Fruit fly (Drosophila melanogaster) whole organism, embryonic: Measurements from ENCODE around the gene Oatp74D.

Source experiments
- CG11247 ChIP-seq: fragments of 200-800 bp; sonication (Bioruptor generic); IDR thresholded peaks from 2 replicates; pipeline ENCODE4 v1.3.6; 2022; ENCODE audit warnings: missing biosample characterization, missing genetic modification characterization
- CG12155 ChIP-seq: fragments of 200-800 bp; sonication (Bioruptor generic); optimal IDR thresholded peaks from 3 replicates; lab custom pipeline; 2016; ENCODE audit warnings: missing biosample characterization, missing genetic modification characterization
- CG12769 ChIP-seq: fragments of 200-800 bp; sonication (Bioruptor generic); optimal IDR thresholded peaks from 2 replicates; lab custom pipeline; 2019; ENCODE audit warnings: missing biosample characterization, mild to moderate bottlenecking, missing genetic modification characterization, moderate library complexity
- CG14014 ChIP-seq: fragments of 200-800 bp; sonication (Bioruptor generic); IDR thresholded peaks from 2 replicates; pipeline ENCODE4 v1.3.6; 2022; ENCODE audit warnings: missing biosample characterization, missing genetic modification characterization
- CG1529 ChIP-seq: fragments of 200-800 bp; sonication (Bioruptor generic); optimal IDR thresholded peaks from 3 replicates; lab custom pipeline; 2018; ENCODE audit warnings: missing biosample characterization, missing genetic modification characterization
- CG1603 ChIP-seq: fragments of 200-800 bp; sonication (Bioruptor generic); optimal IDR thresholded peaks from 2 replicates; lab custom pipeline; 2019; ENCODE audit warnings: missing biosample characterization, mild to moderate bottlenecking, missing genetic modification characterization, moderate library complexity
- CG1647 ChIP-seq: fragments of 200-800 bp; sonication (Bioruptor generic); optimal IDR thresholded peaks from 3 replicates; lab custom pipeline; 2016; ENCODE audit warnings: missing biosample characterization, missing genetic modification characterization
- CG1792 ChIP-seq: fragments of 200-800 bp; sonication (Bioruptor generic); optimal IDR thresholded peaks from 2 replicates; lab custom pipeline; 2016; ENCODE audit warnings: missing biosample characterization, missing genetic modification characterization
- CG2116 ChIP-seq: fragments of 200-800 bp; sonication (Bioruptor generic); optimal IDR thresholded peaks from 3 replicates; lab custom pipeline; 2018; ENCODE audit warnings: missing biosample characterization, mild to moderate bottlenecking, missing genetic modification characterization
- CG2120 ChIP-seq: fragments of 200-800 bp; sonication (Bioruptor generic); optimal IDR thresholded peaks from 3 replicates; lab custom pipeline; 2016; ENCODE audit warnings: missing biosample characterization, missing genetic modification characterization
- CG3065 ChIP-seq: fragments of 200-800 bp; sonication (Bioruptor generic); optimal IDR thresholded peaks from 2 replicates; lab custom pipeline; 2016; ENCODE audit warnings: missing biosample characterization, missing genetic modification characterization
- CG43689 ChIP-seq: fragments of 200-800 bp; sonication (Bioruptor generic); IDR thresholded peaks from 2 replicates; pipeline ENCODE4 v1.3.6; 2022; ENCODE audit warnings: missing biosample characterization, missing genetic modification characterization
- CG5953 ChIP-seq: fragments of 200-800 bp; sonication (Bioruptor generic); IDR thresholded peaks from 2 replicates; pipeline ENCODE4 v1.3.6; 2022; ENCODE audit warnings: missing biosample characterization, missing genetic modification characterization
- CG8290 ChIP-seq, 3 experiments: fragments of 200-800 bp; sonication (Bioruptor generic); optimal IDR thresholded peaks; 2 replicates each; lab custom pipeline; 2016 to 2019; ENCODE audit warnings: missing biosample characterization in 3 of 3, missing genetic modification characterization in 3 of 3, mild to moderate bottlenecking in 2 of 3, moderate library complexity in 1 of 3
- CG8924 ChIP-seq: fragments of 200-800 bp; optimal IDR thresholded peaks from 3 replicates; lab custom pipeline; 2019; ENCODE audit warnings: missing biosample characterization, mild to moderate bottlenecking, missing genetic modification characterization, moderate library complexity
- CG9817 ChIP-seq: fragments of 200-800 bp; sonication (Bioruptor generic); optimal IDR thresholded peaks from 2 replicates; lab custom pipeline; 2018; ENCODE audit warnings: missing biosample characterization, mild to moderate bottlenecking, missing genetic modification characterization, moderate library complexity
- CG9932 ChIP-seq: fragments of 200-800 bp; sonication (Bioruptor generic); IDR thresholded peaks from 2 replicates; pipeline ENCODE4 v1.3.6; 2022; ENCODE audit warnings: missing biosample characterization, missing genetic modification characterization
- CHES-1-like ChIP-seq: fragments of 200-800 bp; sonication (Bioruptor generic); optimal IDR thresholded peaks from 2 replicates; lab custom pipeline; 2016; ENCODE audit warnings: missing biosample characterization, missing genetic modification characterization
- CTCF ChIP-seq: fragments of 200-800 bp; sonication (Bioruptor generic); optimal IDR thresholded peaks from 2 replicates; lab custom pipeline; 2017; ENCODE audit warnings: missing biosample characterization, mild to moderate bottlenecking, missing genetic modification characterization, moderate library complexity
- Dfd ChIP-seq, 2 experiments: fragments of >200 bp; optimal IDR thresholded peaks; 2 replicates each; lab custom pipeline; 2017; ENCODE audit warnings: missing biosample characterization in 2 of 2, missing genetic modification characterization in 2 of 2
- Dip2 ChIP-seq: fragments of 200-800 bp; sonication (Bioruptor generic); IDR thresholded peaks from 2 replicates; pipeline ENCODE4 v1.3.6; 2022; ENCODE audit warnings: missing biosample characterization, missing genetic modification characterization
- Dip3 ChIP-seq: fragments of 200-800 bp; sonication (Bioruptor generic); optimal IDR thresholded peaks from 3 replicates; lab custom pipeline; 2016; ENCODE audit warnings: missing biosample characterization, missing genetic modification characterization
- Doc2 ChIP-seq: fragments of 200-800 bp; sonication (Bioruptor generic); IDR thresholded peaks from 2 replicates; pipeline ENCODE4 v1.3.6; 2022; ENCODE audit warnings: missing biosample characterization, missing genetic modification characterization
- ERR ChIP-seq: fragments of 200-800 bp; sonication (Bioruptor generic); optimal IDR thresholded peaks from 2 replicates; lab custom pipeline; 2016; ENCODE audit warnings: missing biosample characterization, missing genetic modification characterization
- GATAe ChIP-seq: fragments of 200-800 bp; sonication (Bioruptor generic); conservative IDR thresholded peaks from 2 replicates; pipeline ENCODE4 v1.3.6; 2022; ENCODE audit warnings: missing biosample characterization, missing genetic modification characterization
- Kr ChIP-seq: fragments of 200-800 bp; sonication (Bioruptor generic); optimal IDR thresholded peaks from 2 replicates; lab custom pipeline; 2017; ENCODE audit warnings: missing biosample characterization, mild to moderate bottlenecking, missing genetic modification characterization
- Oaz ChIP-seq: fragments of 200-800 bp; sonication (Bioruptor generic); IDR thresholded peaks from 2 replicates; pipeline ENCODE4 v1.3.6; 2022; ENCODE audit warnings: missing biosample characterization, missing genetic modification characterization
- Optix ChIP-seq: fragments of 200-800 bp; sonication (Bioruptor generic); IDR thresholded peaks from 3 replicates; pipeline ENCODE4 v1.3.6; 2022; ENCODE audit warnings: missing biosample characterization, missing genetic modification characterization
- Taf1 ChIP-seq: fragments of 200-800 bp; sonication (Bioruptor generic); IDR thresholded peaks from 2 replicates; pipeline ENCODE4 v1.3.6; 2022; ENCODE audit warnings: missing biosample characterization, missing genetic modification characterization
- abd-A ChIP-seq: fragments of 200-800 bp; sonication (Bioruptor generic); optimal IDR thresholded peaks from 3 replicates; lab custom pipeline; 2019; ENCODE audit warnings: missing biosample characterization, mild to moderate bottlenecking, missing genetic modification characterization, moderate library complexity
- ac ChIP-seq: fragments of 200-800 bp; sonication (Bioruptor generic); optimal IDR thresholded peaks from 3 replicates; lab custom pipeline; 2017; ENCODE audit warnings: missing biosample characterization, mild to moderate bottlenecking, missing genetic modification characterization
- bcd ChIP-seq: fragments of 200-800 bp; sonication (Bioruptor generic); optimal IDR thresholded peaks from 2 replicates; lab custom pipeline; 2017; ENCODE audit warnings: missing biosample characterization, mild to moderate bottlenecking, missing genetic modification characterization
- bowl ChIP-seq: fragments of 200-800 bp; sonication (Bioruptor generic); IDR thresholded peaks from 2 replicates; pipeline ENCODE4 v1.3.6; 2022; ENCODE audit warnings: missing biosample characterization, missing genetic modification characterization
- ci ChIP-seq: fragments of 200-800 bp; sonication (Bioruptor generic); IDR thresholded peaks from 3 replicates; pipeline ENCODE4 v1.3.6; 2022; ENCODE audit warnings: missing biosample characterization, missing genetic modification characterization
- dm ChIP-seq: fragments of 200-800 bp; sonication (Bioruptor generic); optimal IDR thresholded peaks from 3 replicates; lab custom pipeline; 2016; ENCODE audit warnings: missing biosample characterization, missing genetic modification characterization
- fd102C ChIP-seq: fragments of 200-800 bp; sonication (Bioruptor generic); optimal IDR thresholded peaks from 2 replicates; lab custom pipeline; 2018; ENCODE audit warnings: missing biosample characterization, mild to moderate bottlenecking, missing genetic modification characterization, moderate library complexity
- ftz-f1 ChIP-seq: fragments of 200-800 bp; sonication (Bioruptor generic); optimal IDR thresholded peaks from 2 replicates; lab custom pipeline; 2016; ENCODE audit warnings: missing biosample characterization, missing genetic modification characterization
- grau ChIP-seq: fragments of 200-800 bp; optimal IDR thresholded peaks from 3 replicates; lab custom pipeline; 2019; ENCODE audit warnings: missing biosample characterization, mild to moderate bottlenecking, missing genetic modification characterization, moderate library complexity
- jigr1 ChIP-seq: fragments of 200-800 bp; sonication (Bioruptor generic); IDR thresholded peaks from 3 replicates; pipeline ENCODE4 v1.3.6; 2022; ENCODE audit warnings: missing biosample characterization, missing genetic modification characterization
- klu ChIP-seq: fragments of 200-800 bp; sonication (Bioruptor generic); IDR thresholded peaks from 2 replicates; pipeline ENCODE4 v1.3.6; 2022; ENCODE audit warnings: missing biosample characterization, missing genetic modification characterization
- lilli ChIP-seq: fragments of 200-800 bp; sonication (Bioruptor generic); optimal IDR thresholded peaks from 3 replicates; lab custom pipeline; 2016; ENCODE audit warnings: missing biosample characterization, missing genetic modification characterization
- mld ChIP-seq: fragments of 200-800 bp; sonication (Bioruptor generic); IDR thresholded peaks from 3 replicates; pipeline ENCODE4 v1.3.6; 2022; ENCODE audit warnings: missing biosample characterization, missing genetic modification characterization; ENCODE audit not compliant: partially characterized antibody
- sc ChIP-seq, 3 experiments: fragments of >200 bp in 2 of 3; fragments of 200-800 bp in 1 of 3; sonication (Bioruptor generic) in 1 of 3; optimal IDR thresholded peaks; 2 replicates in 2 of 3; 3 replicates in 1 of 3; lab custom pipeline; 2017; ENCODE audit warnings: mild to moderate bottlenecking in 1 of 3, missing biosample characterization in 1 of 3, missing genetic modification characterization in 1 of 3, missing genetic modification reagents in 1 of 3
- sens-2 ChIP-seq: fragments of 200-800 bp; sonication (Bioruptor generic); IDR thresholded peaks from 2 replicates; pipeline ENCODE4 v1.3.6; 2022; ENCODE audit warnings: missing biosample characterization, missing genetic modification characterization
- sim ChIP-seq: fragments of 200-800 bp; sonication (Bioruptor generic); IDR thresholded peaks from 2 replicates; pipeline ENCODE4 v1.3.6; 2022; ENCODE audit warnings: missing biosample characterization, missing genetic modification characterization
- slou ChIP-seq: fragments of 200-800 bp; sonication (Bioruptor generic); optimal IDR thresholded peaks from 3 replicates; lab custom pipeline; 2016; ENCODE audit warnings: missing biosample characterization, missing genetic modification characterization
- sr ChIP-seq: fragments of 200-800 bp; sonication (Bioruptor generic); IDR thresholded peaks from 3 replicates; pipeline ENCODE4 v1.3.6; 2022; ENCODE audit warnings: missing biosample characterization, missing genetic modification characterization
- tap ChIP-seq: fragments of 200-800 bp; optimal IDR thresholded peaks from 3 replicates; lab custom pipeline; 2019; ENCODE audit warnings: missing biosample characterization, mild to moderate bottlenecking, missing genetic modification characterization, moderate library complexity
- usp ChIP-seq: fragments of >200 bp; optimal IDR thresholded peaks from 2 replicates; lab custom pipeline; 2017; ENCODE audit warnings: missing biosample characterization, missing genetic modification characterization
- wor ChIP-seq: fragments of 200-800 bp; sonication (Bioruptor generic); IDR thresholded peaks from 2 replicates; pipeline ENCODE4 v1.3.6; 2022; ENCODE audit warnings: missing biosample characterization, missing genetic modification characterization

Oatp74D gene

dm6 chr3L:17532898-17533700 lies 46.2 kb downstream of the Oatp74D start (continued):
- TF ChIP-seq grau (tag; lab: Kevin White, UChicago) (peak; percentile 57), CG43689 (GFP tag; lab: Robert Waterston, UW) (no peak), klu (GFP tag; lab: Robert Waterston, UW) (peak; percentile 23; the same call in 1 of the 2 replicates), dm (GFP tag; lab: Kevin White, UChicago) (peak; percentile 2), ci (peak; percentile 53; the same call in 2 of the 3 replicates), CHES-1-like (GFP tag; lab: Kevin White, UChicago) (peak; percentile 38), CG11247 (GFP tag; lab: Robert Waterston, UW) (no peak), ac (GFP tag; lab: Kevin White, UChicago) (no peak), bowl (GFP tag; lab: Robert Waterston, UW) (0 out of 2 replicates have a peak, but pooled peaks have one; percentile 31), usp (no peak), CG1603 (tag; lab: Kevin White, UChicago) (peak; percentile 25), CG12769 (tag; lab: Kevin White, UChicago) (peak; percentile 76), wor (no peak), tap (tag; lab: Kevin White, UChicago) (peak; percentile 17), Doc2 (no peak), fd102C (GFP tag; lab: Kevin White, UChicago) (no peak), CG8290 (GFP tag; optimal IDR thresholded peaks at IDR 0.05; lab: Kevin White, UChicago) (peak; percentile 53), CG8290 (tag; optimal IDR thresholded peaks at IDR 0.05; lab: Kevin White, UChicago) (peak in 1 of 2 experiments; percentile 90), CG2120 (GFP tag; lab: Kevin White, UChicago) (peak; percentile 70), sc (optimal IDR thresholded peaks at IDR 0.05; lab: Kevin White, UChicago) (no peak), sc (GFP tag; optimal IDR thresholded peaks at IDR 0.05; lab: Kevin White, UChicago) (no peak), Dip3 (GFP tag; lab: Kevin White, UChicago) (peak; percentile 24), bcd (GFP tag; lab: Kevin White, UChicago) (peak; percentile 57), GATAe (GFP tag; lab: Robert Waterston, UW) (no peak), slou (GFP tag; lab: Kevin White, UChicago) (peak; percentile 21), sr (GFP tag; lab: Robert Waterston, UW) (peak; percentile 71; the same call in 2 of the 3 replicates), CG1792 (GFP tag; lab: Kevin White, UChicago) (no peak), Dfd (GFP tag; optimal IDR thresholded peaks at IDR 0.05; lab: Kevin White, UChicago) (no peak), CG8924 (tag; lab: Kevin White, UChicago) (peak; percentile 37), mld (GFP tag; lab: Robert Waterston, UW) (no peak; the same call in 2 of the 3 replicates), ftz-f1 (GFP tag; lab: Kevin White, UChicago) (peak; percentile 86), CG1529 (peak; percentile 19), ERR (GFP tag; lab: Kevin White, UChicago) (peak; percentile 34), CG9817 (no peak), CG9932 (GFP tag; lab: Robert Waterston, UW) (peak; percentile 59), CG12155 (GFP tag; lab: Kevin White, UChicago) (peak; percentile 37), CG3065 (GFP tag; lab: Kevin White, UChicago) (no peak), Oaz (GFP tag; lab: Robert Waterston, UW) (no peak), Kr (no peak), CG2116 (peak; percentile 13), CG1647 (peak; percentile 16), Optix (no peak), Taf1 (GFP tag; lab: Robert Waterston, UW) (no peak), CTCF (GFP tag; lab: Kevin White, UChicago) (no peak), sens-2 (GFP tag; lab: Robert Waterston, UW) (no peak), CG5953 (0 out of 2 replicates have a peak, but pooled peaks have one; percentile 32), abd-A (tag; lab: Kevin White, UChicago) (peak; percentile 80), lilli (GFP tag; lab: Kevin White, UChicago) (peak; percentile 58), Dip2 (GFP tag; lab: Robert Waterston, UW) (no peak), sim (GFP tag; lab: Robert Waterston, UW) (no peak), jigr1 (GFP tag; lab: Robert Waterston, UW) (no peak), CG14014 (peak; percentile 48; the same call in 1 of the 2 replicates)
